Worm (Caenorhabditis elegans): ENCODE data around the gene npr-31.

ce11 chrII:7147550-7147949 is 3.1 kb downstream of the npr-31 start:
- TF ChIP-seq him-1 (tag; optimal IDR thresholded peaks at IDR 0.05) (no peak), dao-5 (tag; optimal IDR thresholded peaks at IDR 0.05) (no peak)
